Worm (Caenorhabditis elegans) whole organism, young adult: ENCODE measurements around the gene bris-1.

Experiments used
- B0019.2 ChIP-seq: fragments of 200-800 bp; sonication (Bioruptor generic); conservative IDR thresholded peaks from 2 replicates; pipeline ENCODE4 v1.3.6; 2022; ENCODE audit warnings: missing genetic modification reagents, missing genetic modification characterization, missing compliant biosample characterization
- C17E4.6 ChIP-seq: fragments of 200-800 bp; sonication (Bioruptor generic); IDR thresholded peaks from 2 replicates; pipeline ENCODE4 v1.3.6; 2022; ENCODE audit warnings: missing genetic modification reagents, missing genetic modification characterization, missing compliant biosample characterization
- F10E7.11 ChIP-seq: sonication (generic microtip); optimal IDR thresholded peaks from 2 replicates; lab custom pipeline; 2017; ENCODE audit warnings: mild to moderate bottlenecking, missing genetic modification characterization, moderate library complexity, missing compliant biosample characterization
- F23B12.7 ChIP-seq: sonication (generic microtip); optimal IDR thresholded peaks from 2 replicates; lab custom pipeline; 2017; ENCODE audit warnings: missing genetic modification characterization, mild to moderate bottlenecking, missing compliant biosample characterization, antibody characterized with exemption, moderate library complexity; ENCODE audit not compliant: insufficient read depth
- F37B4.10 ChIP-seq: fragments of 200-800 bp; sonication (Bioruptor generic); IDR thresholded peaks from 2 replicates; pipeline ENCODE4 v1.3.6; 2022; ENCODE audit warnings: missing genetic modification characterization, missing compliant biosample characterization
- F49E8.2 ChIP-seq: sonication (generic microtip); optimal IDR thresholded peaks from 3 replicates; lab custom pipeline; 2017; ENCODE audit warnings: missing genetic modification characterization, mild to moderate bottlenecking, missing compliant biosample characterization, antibody characterized with exemption, moderate library complexity; ENCODE audit not compliant: insufficient read depth
- K11D2.4 ChIP-seq: fragments of 200-800 bp; sonication (Bioruptor generic); IDR thresholded peaks from 2 replicates; pipeline ENCODE4 v1.3.6; 2022; ENCODE audit warnings: missing genetic modification reagents, missing genetic modification characterization, missing compliant biosample characterization
- T07F8.4 ChIP-seq: sonication (generic microtip); optimal IDR thresholded peaks from 2 replicates; lab custom pipeline; 2016; ENCODE audit warnings: mild to moderate bottlenecking, missing genetic modification characterization, moderate library complexity, missing compliant biosample characterization
- Y53F4B.3 ChIP-seq: fragments of 200-800 bp; sonication (Bioruptor generic); IDR thresholded peaks from 2 replicates; pipeline ENCODE4 v1.3.6; 2022; ENCODE audit warnings: missing genetic modification reagents, missing genetic modification characterization, missing compliant biosample characterization
- Y53G8AR.9 ChIP-seq: fragments of 200-800 bp; sonication (Bioruptor generic); conservative IDR thresholded peaks from 2 replicates; pipeline ENCODE4 v1.3.6; 2022; ENCODE audit warnings: missing genetic modification reagents, missing genetic modification characterization, missing compliant biosample characterization
- Y56A3A.18 ChIP-seq: fragments of 200-800 bp; sonication (Bioruptor generic); IDR thresholded peaks from 2 replicates; pipeline ENCODE4 v1.3.6; 2022; ENCODE audit warnings: missing genetic modification reagents, missing genetic modification characterization, missing compliant biosample characterization
- Y95B8A.8 ChIP-seq: fragments of 200-800 bp; sonication (Bioruptor generic); IDR thresholded peaks from 2 replicates; pipeline ENCODE4 v1.3.6; 2022; ENCODE audit warnings: missing genetic modification reagents, missing genetic modification characterization, missing compliant biosample characterization
- akir-1 ChIP-seq: fragments of 200-800 bp; sonication (Bioruptor generic); optimal IDR thresholded peaks from 2 replicates; lab custom pipeline; 2018; ENCODE audit warnings: mild to moderate bottlenecking, missing genetic modification characterization, moderate library complexity, missing compliant biosample characterization
- aptf-3 ChIP-seq: fragments of 200-800 bp; sonication (Bioruptor generic); IDR thresholded peaks from 2 replicates; pipeline ENCODE4 v1.3.6; 2022; ENCODE audit warnings: missing genetic modification characterization, missing compliant biosample characterization
- atf-7 ChIP-seq: sonication (generic microtip); optimal IDR thresholded peaks from 2 replicates; lab custom pipeline; 2017; ENCODE audit warnings: mild to moderate bottlenecking, missing genetic modification characterization, missing compliant biosample characterization
- athp-1 ChIP-seq: sonication (generic microtip); optimal IDR thresholded peaks from 2 replicates; lab custom pipeline; 2017; ENCODE audit warnings: mild to moderate bottlenecking, missing genetic modification characterization, missing compliant biosample characterization
- attf-5 ChIP-seq: fragments of 200-800 bp; sonication (Bioruptor generic); optimal IDR thresholded peaks from 2 replicates; lab custom pipeline; 2018; ENCODE audit warnings: mild to moderate bottlenecking, missing genetic modification characterization, missing compliant biosample characterization
- attf-6 ChIP-seq: fragments of 200-800 bp; sonication (Bioruptor generic); IDR thresholded peaks from 2 replicates; pipeline ENCODE4 v1.3.6; 2022; ENCODE audit warnings: missing genetic modification reagents, missing genetic modification characterization, missing compliant biosample characterization
- ccch-3 ChIP-seq: fragments of 200-800 bp; sonication (Bioruptor generic); optimal IDR thresholded peaks from 2 replicates; lab custom pipeline; 2018; ENCODE audit warnings: mild to moderate bottlenecking, missing genetic modification characterization, missing compliant biosample characterization
- cebp-1 ChIP-seq, 2 experiments: fragments of 200-800 bp in 1 of 2; sonication (Bioruptor generic) in 1 of 2; sonication (generic microtip) in 1 of 2; IDR thresholded peaks in 1 of 2; optimal IDR thresholded peaks in 1 of 2; 2 replicates each; pipeline versions ENCODE4 v1.3.6 to Lab custom; 2017 to 2022; ENCODE audit warnings: missing compliant biosample characterization in 2 of 2, missing genetic modification characterization in 2 of 2, mild to moderate bottlenecking in 1 of 2, missing genetic modification reagents in 1 of 2, moderate library complexity in 1 of 2
- ceh-91 ChIP-seq: fragments of 200-800 bp; sonication (Bioruptor generic); IDR thresholded peaks from 2 replicates; pipeline ENCODE4 v1.3.6; 2022; ENCODE audit warnings: missing genetic modification reagents, missing genetic modification characterization, missing compliant biosample characterization
- dox-1 ChIP-seq: fragments of 200-800 bp; sonication (Bioruptor generic); IDR thresholded peaks from 2 replicates; pipeline ENCODE4 v1.3.6; 2022; ENCODE audit warnings: missing genetic modification reagents, missing genetic modification characterization, missing compliant biosample characterization
- efl-1 ChIP-seq: fragments of 150-350 bp; optimal IDR thresholded peaks from 2 replicates; lab custom pipeline; 2014; ENCODE audit warnings: missing biosample characterization, missing genetic modification reagents, missing genetic modification characterization
- egl-44 ChIP-seq: fragments of 200-800 bp; sonication (Bioruptor generic); IDR thresholded peaks from 2 replicates; pipeline ENCODE4 v1.3.6; 2022; ENCODE audit warnings: missing genetic modification reagents, missing genetic modification characterization, missing compliant biosample characterization
- ekl-4 ChIP-seq: fragments of 200-800 bp; sonication (Bioruptor generic); IDR thresholded peaks from 2 replicates; pipeline ENCODE4 v1.3.6; 2022; ENCODE audit warnings: missing genetic modification reagents, missing genetic modification characterization, missing compliant biosample characterization
- him-1 ChIP-seq: sonication (generic microtip); optimal IDR thresholded peaks from 2 replicates; lab custom pipeline; 2016; ENCODE audit warnings: missing genotype, missing genetic modification reagents, missing genetic modification characterization, missing compliant biosample characterization
- hlh-26 ChIP-seq: fragments of 200-800 bp; sonication (Bioruptor generic); conservative IDR thresholded peaks from 2 replicates; pipeline ENCODE4 v1.3.6; 2022; ENCODE audit warnings: missing genetic modification reagents, missing genetic modification characterization, missing compliant biosample characterization
- hmg-20 ChIP-seq: fragments of 200-800 bp; sonication (Bioruptor generic); IDR thresholded peaks from 2 replicates; pipeline ENCODE4 v1.3.6; 2022; ENCODE audit warnings: missing genetic modification reagents, missing genetic modification characterization, missing compliant biosample characterization
- hrde-1 ChIP-seq: sonication (generic microtip); optimal IDR thresholded peaks from 2 replicates; lab custom pipeline; 2016; ENCODE audit warnings: missing genetic modification characterization, mild to moderate bottlenecking, missing compliant biosample characterization, moderate library complexity, missing genotype, missing genetic modification reagents, borderline replicate concordance
- lin-35 ChIP-seq, 3 experiments: fragments of 150-350 bp in 2 of 3; sonication (generic microtip) in 1 of 3; optimal IDR thresholded peaks; 2 replicates each; lab custom pipeline; 2014 to 2018; ENCODE audit warnings: missing biosample characterization in 3 of 3, missing genetic modification characterization in 3 of 3, missing genetic modification reagents in 3 of 3
- lir-1 ChIP-seq: fragments of 200-800 bp; sonication (Bioruptor generic); conservative IDR thresholded peaks from 2 replicates; pipeline ENCODE4 v1.3.6; 2022; ENCODE audit warnings: missing genetic modification reagents, missing genetic modification characterization, missing compliant biosample characterization
- lsl-1 ChIP-seq: fragments of 200-800 bp; sonication (Bioruptor generic); optimal IDR thresholded peaks from 2 replicates; lab custom pipeline; 2018; ENCODE audit warnings: mild to moderate bottlenecking, missing genetic modification characterization, moderate library complexity, missing compliant biosample characterization
- madf-8 ChIP-seq: fragments of 200-800 bp; sonication (Bioruptor generic); conservative IDR thresholded peaks from 2 replicates; pipeline ENCODE4 v1.3.6; 2022; ENCODE audit warnings: missing genetic modification reagents, missing genetic modification characterization, missing compliant biosample characterization
- mel-28 ChIP-seq: sonication (generic microtip); optimal IDR thresholded peaks from 2 replicates; lab custom pipeline; 2016; ENCODE audit warnings: borderline replicate concordance, mild to moderate bottlenecking, missing genetic modification characterization, missing compliant biosample characterization
- mes-4 ChIP-seq: sonication (generic microtip); optimal IDR thresholded peaks from 2 replicates; lab custom pipeline; 2016; ENCODE audit warnings: missing genotype, missing genetic modification characterization, missing compliant biosample characterization
- nfya-2 ChIP-seq: fragments of 200-800 bp; sonication (Bioruptor generic); IDR thresholded peaks from 2 replicates; pipeline ENCODE4 v1.3.6; 2022; ENCODE audit warnings: missing genetic modification reagents, missing genetic modification characterization, missing compliant biosample characterization
- nhr-179 ChIP-seq: sonication (generic microtip); optimal IDR thresholded peaks from 2 replicates; lab custom pipeline; 2016; ENCODE audit warnings: mild to moderate bottlenecking, missing genetic modification characterization, missing compliant biosample characterization
- nhr-80 ChIP-seq: sonication (generic microtip); optimal IDR thresholded peaks from 2 replicates; lab custom pipeline; 2016; ENCODE audit warnings: missing genetic modification characterization, missing compliant biosample characterization
- nhr-90 ChIP-seq: sonication (generic microtip); optimal IDR thresholded peaks from 2 replicates; lab custom pipeline; 2016; ENCODE audit warnings: missing genotype, mild to moderate bottlenecking, missing genetic modification characterization, missing compliant biosample characterization
- pha-4 ChIP-seq: fragments of 150-350 bp; sonication (generic microtip); optimal IDR thresholded peaks from 2 replicates; lab custom pipeline; 2014; ENCODE audit warnings: missing biosample characterization, missing genetic modification reagents, missing genetic modification characterization
- rec-8 ChIP-seq, 2 experiments: sonication (generic microtip); optimal IDR thresholded peaks; 2 replicates each; lab custom pipeline; 2016; ENCODE audit warnings: mild to moderate bottlenecking in 2 of 2, missing genetic modification characterization in 2 of 2, missing genetic modification reagents in 2 of 2, missing genotype in 2 of 2, missing biosample characterization in 1 of 2, missing compliant biosample characterization in 1 of 2, moderate library complexity in 1 of 2
- rpc-1 ChIP-seq, 2 experiments: fragments of 150-350 bp in 1 of 2; sonication (generic microtip) in 1 of 2; optimal IDR thresholded peaks; 2 replicates each; lab custom pipeline; 2014 to 2018; ENCODE audit warnings: missing biosample characterization in 1 of 2, missing genetic modification characterization in 1 of 2, missing genetic modification reagents in 1 of 2, missing genotype in 1 of 2
- snpc-1.3 ChIP-seq: sonication (generic microtip); optimal IDR thresholded peaks from 2 replicates; lab custom pipeline; 2017; ENCODE audit warnings: missing genetic modification characterization, mild to moderate bottlenecking, missing compliant biosample characterization, antibody characterized with exemption, moderate library complexity, missing genotype, missing genetic modification reagents; ENCODE audit not compliant: insufficient read depth
- tbp1 ChIP-seq: fragments of 200-800 bp; sonication (Bioruptor generic); optimal IDR thresholded peaks from 2 replicates; lab custom pipeline; 2018; ENCODE audit warnings: mild to moderate bottlenecking, missing genetic modification characterization, missing compliant biosample characterization
- tlf-1 ChIP-seq: fragments of 200-800 bp; sonication (Bioruptor generic); optimal IDR thresholded peaks from 2 replicates; lab custom pipeline; 2018; ENCODE audit warnings: mild to moderate bottlenecking, missing genetic modification characterization, missing compliant biosample characterization

The bris-1 gene

ce11 chrIV:3805219-3805618 lies 13.9 kb downstream of the bris-1 start, which contains the start of gene fbxc-47:
Gene fbxc-47 (plus strand): TSS chrIV:3805519.
- TF ChIP-seq rec-8 (tag; optimal IDR thresholded peaks at IDR 0.05; lab: Kevin White, UChicago), result no peak
- no peak for TF ChIP-seq lir-1 (GFP tag; lab: Robert Waterston, UW)
- TF ChIP-seq him-1 (tag; lab: Kevin White, UChicago), result no peak
- no peak for TF ChIP-seq egl-44 (GFP tag; lab: Robert Waterston, UW)
- TF ChIP-seq Y53F4B.3 (GFP tag; lab: Robert Waterston, UW), result no peak
- TF ChIP-seq C17E4.6, result no peak
- no peak for TF ChIP-seq nhr-90 (tag; lab: Kevin White, UChicago)
- TF ChIP-seq rpc-1 (optimal IDR thresholded peaks at IDR 0.05; lab: Kevin White, UChicago), result no peak
- TF ChIP-seq rpc-1 (tag; optimal IDR thresholded peaks at IDR 0.05; lab: Kevin White, UChicago), result no peak
- TF ChIP-seq ekl-4, result no peak
- TF ChIP-seq F37B4.10 (GFP tag; lab: Robert Waterston, UW), result no peak
- no peak for TF ChIP-seq nhr-80 (tag; lab: Kevin White, UChicago)
- TF ChIP-seq F49E8.2 (tag; lab: Kevin White, UChicago), result no peak
- no peak for TF ChIP-seq madf-8 (GFP tag; lab: Robert Waterston, UW)
- TF ChIP-seq ccch-3 (GFP tag; lab: Kevin White, UChicago), result no peak

- TF ChIP-seq hmg-20 (GFP tag; lab: Robert Waterston, UW) (no peak), hlh-26 (no peak), nhr-179 (tag; lab: Kevin White, UChicago) (no peak), Y53G8AR.9 (GFP tag; lab: Robert Waterston, UW) (no peak), athp-1 (no peak), lsl-1 (GFP tag; lab: Kevin White, UChicago) (peak; percentile 26), mel-28 (tag; lab: Kevin White, UChicago) (no peak), snpc-1.3 (tag; lab: Kevin White, UChicago) (no peak), tlf-1 (GFP tag; lab: Kevin White, UChicago) (no peak), Y56A3A.18 (no peak), lin-35 (GFP tag; optimal IDR thresholded peaks at IDR 0.05; lab: Kevin White, UChicago) (no peak), akir-1 (GFP tag; lab: Kevin White, UChicago) (no peak), T07F8.4 (tag; lab: Kevin White, UChicago) (no peak), K11D2.4 (GFP tag; lab: Robert Waterston, UW) (no peak), Y95B8A.8 (GFP tag; lab: Robert Waterston, UW) (no peak), atf-7 (tag; lab: Kevin White, UChicago) (no peak), F10E7.11 (no peak), dox-1 (GFP tag; lab: Robert Waterston, UW) (no peak; the same call in 1 of the 2 replicates), egl-44 (GFP tag; lab: Robert Waterston, UW) (no peak), attf-6 (GFP tag; lab: Robert Waterston, UW) (no peak), B0019.2 (GFP tag; lab: Robert Waterston, UW) (peak; percentile 54; the same call in 1 of the 2 replicates), F23B12.7 (tag; lab: Kevin White, UChicago) (peak; percentile 12), nfya-2 (GFP tag; lab: Robert Waterston, UW) (no peak), mes-4 (no peak), ceh-91 (no peak), cebp-1 (GFP tag; IDR thresholded peaks at IDR 0.05; lab: Robert Waterston, UW) (no peak), cebp-1 (tag; optimal IDR thresholded peaks at IDR 0.05; lab: Kevin White, UChicago) (peak; percentile 63), F37B4.10 (GFP tag; lab: Robert Waterston, UW) (no peak), hrde-1 (tag; lab: Kevin White, UChicago) (no peak), tbp1 (GFP tag; lab: Kevin White, UChicago) (peak; percentile 19), ccch-3 (GFP tag; lab: Kevin White, UChicago) (no peak), aptf-3 (GFP tag; lab: Robert Waterston, UW) (no peak), pha-4 (tag; lab: Kevin White, UChicago) (no peak), attf-5 (peak; percentile 0), efl-1 (GFP tag; lab: Kevin White, UChicago) (no peak)
Observed at ce11 chrIV:3803252-3803651, 15.9 kb downstream of the bris-1 start, which contains the start of the genes algn-14 and M02B7.2. Gene algn-14 (minus strand): TSS chrIV:3803426. Gene M02B7.2 (plus strand): TSS chrIV:3803581.
